Fruit fly (Drosophila melanogaster) whole organism: ENCODE data around the gene Larp4B.
A peak's percentile ranks its signal among the peaks of the same experiment; 100 is the strongest.

Experiments used
- CG8478 ChIP-seq: fragments of >200 bp; optimal IDR thresholded peaks from 2 replicates; lab custom pipeline; 2018; ENCODE audit warnings: inconsistent platforms
- Dll ChIP-seq: fragments of >200 bp; optimal IDR thresholded peaks from 2 replicates; lab custom pipeline; 2017
- EcR ChIP-seq, 2 experiments: fragments of >200 bp; optimal IDR thresholded peaks; 2 replicates each; lab custom pipeline; 2017; ENCODE audit warnings: missing biosample characterization in 2 of 2, missing genetic modification characterization in 2 of 2, missing genetic modification reagents in 2 of 2
- pan ChIP-seq: fragments of >200 bp; optimal IDR thresholded peaks from 2 replicates; lab custom pipeline; 2017
- psq ChIP-seq: fragments of >200 bp; optimal IDR thresholded peaks from 2 replicates; lab custom pipeline; 2017
- usp ChIP-seq: fragments of >200 bp; optimal IDR thresholded peaks from 2 replicates; lab custom pipeline; 2017; ENCODE audit warnings: missing biosample characterization, missing genetic modification characterization, mixed read lengths

Larp4B gene

DNA sequence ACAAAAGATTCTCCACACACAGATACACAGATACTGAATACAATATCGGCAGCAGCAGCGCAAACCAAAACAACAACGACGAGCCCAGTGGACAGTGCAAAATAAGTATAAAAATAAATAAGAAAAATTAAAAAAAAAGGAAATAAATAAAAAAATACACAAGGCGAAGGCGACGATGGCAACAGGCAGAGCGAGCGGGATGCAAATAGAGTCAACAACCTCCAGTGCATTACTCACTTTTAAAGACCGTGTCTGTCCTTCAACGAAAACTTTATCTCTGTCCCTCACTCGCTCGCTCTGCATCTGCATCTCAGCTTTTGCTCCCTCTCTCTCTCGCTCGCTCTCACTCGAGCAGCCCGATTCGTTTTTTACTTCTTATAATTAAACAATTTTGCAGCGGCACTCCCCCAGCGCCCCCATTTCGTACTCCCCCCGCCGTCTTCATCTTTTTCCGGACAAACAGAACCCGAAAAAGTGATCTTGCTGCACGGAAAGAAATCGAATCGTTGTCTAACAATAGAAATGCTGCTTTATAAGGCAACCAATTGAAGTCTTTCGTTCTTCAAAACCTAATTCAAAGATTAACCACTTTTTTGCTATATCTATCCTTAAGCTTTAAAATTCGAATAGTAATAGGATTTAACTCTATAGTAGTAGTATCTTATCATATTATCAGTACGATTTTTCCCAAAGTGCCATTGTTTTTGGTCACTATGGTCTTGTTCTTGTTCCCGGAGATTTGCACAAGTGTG is 21.9 kb downstream of the Larp4B start:
- no peak for TF ChIP-seq CG8478 (lab: Kevin White, UChicago)
- no peak for TF ChIP-seq pan (lab: Kevin White, UChicago)
- peak; percentile 69 for TF ChIP-seq Dll (lab: Kevin White, UChicago)
- no peak for TF ChIP-seq usp (GFP tag; lab: Kevin White, UChicago)
- TF ChIP-seq psq (lab: Kevin White, UChicago), result no peak
- TF ChIP-seq EcR (GFP tag; optimal IDR thresholded peaks at IDR 0.05; lab: Kevin White, UChicago), result peak; percentile 87 to 93

- TF ChIP-seq EcR (GFP tag; optimal IDR thresholded peaks at IDR 0.05; lab: Kevin White, UChicago) (peak; percentile 66 to 92), usp (GFP tag; lab: Kevin White, UChicago) (no peak), CG8478 (lab: Kevin White, UChicago) (peak; percentile 57), Dll (lab: Kevin White, UChicago) (peak; percentile 24), psq (lab: Kevin White, UChicago) (no peak), pan (lab: Kevin White, UChicago) (no peak)
These were observed 22.8 kb downstream of the Larp4B start, which contains the start of gene CG43389 for dm6 chr3L:3247130-3248065. Gene CG43389, plus strand, starts transcription at chr3L:3248015.

DNA sequence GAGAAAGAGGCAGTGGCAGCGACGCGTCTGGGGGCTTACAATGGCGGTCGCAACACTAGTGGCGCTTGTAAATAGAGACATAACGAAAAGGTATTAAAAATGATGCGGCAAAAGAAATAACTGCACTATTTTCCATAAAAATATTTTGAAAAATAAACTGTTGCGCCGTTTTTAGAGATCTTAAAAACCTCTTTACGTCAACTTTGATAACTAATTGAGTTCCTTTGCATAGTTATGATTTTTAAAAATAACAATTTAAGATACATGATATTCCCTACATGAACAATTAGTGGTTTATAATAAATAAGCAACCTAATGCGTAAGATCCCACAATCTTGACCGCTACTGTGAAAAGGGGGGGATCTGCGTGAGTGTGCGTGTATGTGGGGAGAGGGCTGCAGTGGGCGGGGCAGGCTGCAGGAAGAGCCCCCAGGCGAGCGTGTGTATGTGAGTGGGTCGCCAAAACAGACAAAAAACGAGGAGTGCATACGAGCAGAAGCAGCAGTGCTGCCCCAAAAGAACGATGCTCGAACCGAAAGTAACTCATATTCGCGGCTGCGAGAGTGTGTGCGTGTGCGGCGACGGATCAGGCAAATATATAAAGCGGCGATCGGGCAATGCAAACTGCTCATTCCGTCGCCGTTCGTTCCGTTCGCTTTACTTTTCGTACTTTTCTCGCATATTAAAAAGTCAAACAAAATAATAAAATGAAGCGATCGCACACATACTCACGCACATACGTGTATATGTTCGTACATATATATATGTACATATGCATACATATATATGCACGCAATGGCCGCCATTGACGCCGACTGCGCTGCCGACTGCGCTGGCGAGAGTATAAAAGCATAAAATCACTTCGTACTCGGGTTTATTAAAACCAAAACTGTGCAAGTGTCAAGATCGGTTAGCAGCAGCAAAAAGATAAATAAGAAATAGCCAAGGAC is 24.4 kb downstream of the Larp4B start:
- TF ChIP-seq usp (GFP tag; lab: Kevin White, UChicago), result no peak
- TF ChIP-seq CG8478 (lab: Kevin White, UChicago), result no peak
- TF ChIP-seq psq (lab: Kevin White, UChicago), result no peak
- TF ChIP-seq EcR (GFP tag; optimal IDR thresholded peaks at IDR 0.05; lab: Kevin White, UChicago), result no peak
- no peak for TF ChIP-seq pan (lab: Kevin White, UChicago)
- TF ChIP-seq Dll (lab: Kevin White, UChicago), result no peak

DNA sequence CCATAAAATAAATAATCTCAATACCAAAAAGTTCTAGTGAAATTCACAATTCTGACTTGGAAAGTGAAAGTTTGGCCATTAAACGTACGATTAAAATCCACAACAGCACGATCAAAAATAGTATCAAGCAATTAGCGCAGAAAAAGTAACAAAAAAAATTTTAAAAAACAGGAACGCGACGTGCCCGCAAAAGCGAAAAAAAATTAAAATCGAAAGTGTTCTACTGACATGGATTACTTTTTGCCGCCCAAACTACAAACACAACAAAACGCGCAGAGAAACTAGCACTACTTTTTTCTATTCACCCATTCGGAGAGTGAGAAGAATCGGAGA is 25.0 kb downstream of the Larp4B start:
- TF ChIP-seq pan (lab: Kevin White, UChicago), result no peak
- TF ChIP-seq psq (lab: Kevin White, UChicago), result no peak
- TF ChIP-seq CG8478 (lab: Kevin White, UChicago), result no peak
- no peak for TF ChIP-seq EcR (GFP tag; optimal IDR thresholded peaks at IDR 0.05; lab: Kevin White, UChicago)
- TF ChIP-seq usp (GFP tag; lab: Kevin White, UChicago), result no peak
- no peak for TF ChIP-seq Dll (lab: Kevin White, UChicago)

DNA sequence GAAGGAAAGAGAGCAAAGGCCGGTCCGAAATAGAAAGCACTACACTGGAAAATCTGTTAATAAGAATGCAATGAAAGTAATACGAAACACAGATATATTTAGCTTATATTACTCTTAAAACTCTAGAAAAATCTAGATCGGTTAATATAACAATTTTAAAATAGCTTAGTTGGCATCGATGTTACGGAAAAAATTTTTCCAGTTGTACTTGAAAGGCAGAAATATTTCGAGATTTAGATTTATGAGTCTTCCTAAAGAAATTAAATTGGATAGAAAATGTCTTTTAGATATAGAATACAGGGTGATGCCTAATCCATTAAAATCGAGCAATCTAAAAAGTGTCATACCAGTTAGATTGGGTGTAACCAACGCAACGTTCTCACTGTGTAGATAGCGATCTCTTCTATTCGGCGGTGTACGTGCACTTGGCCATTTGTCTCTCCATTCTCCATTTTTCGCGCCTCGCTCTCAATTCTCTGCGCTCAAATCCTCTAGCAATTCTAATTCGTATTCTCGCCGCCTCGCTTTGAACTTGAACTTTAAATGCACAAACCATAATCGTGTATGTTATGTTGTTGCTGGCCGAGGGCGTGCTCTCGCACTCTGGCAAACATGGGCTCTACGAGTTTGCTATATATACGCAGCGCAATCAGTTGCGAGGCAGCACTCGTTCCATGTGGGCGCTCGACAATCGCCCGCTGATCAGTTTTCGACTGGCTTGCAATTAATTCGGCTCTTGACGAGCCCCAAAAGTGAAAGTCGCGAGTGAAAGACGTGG is 25.5 kb downstream of the Larp4B start:
- no peak for TF ChIP-seq usp (GFP tag; lab: Kevin White, UChicago)
- no peak for TF ChIP-seq pan (lab: Kevin White, UChicago)
- TF ChIP-seq Dll (lab: Kevin White, UChicago), result no peak
- TF ChIP-seq CG8478 (lab: Kevin White, UChicago), result no peak
- TF ChIP-seq EcR (GFP tag; optimal IDR thresholded peaks at IDR 0.05; lab: Kevin White, UChicago), result no peak
- no peak for TF ChIP-seq psq (lab: Kevin White, UChicago)

DNA sequence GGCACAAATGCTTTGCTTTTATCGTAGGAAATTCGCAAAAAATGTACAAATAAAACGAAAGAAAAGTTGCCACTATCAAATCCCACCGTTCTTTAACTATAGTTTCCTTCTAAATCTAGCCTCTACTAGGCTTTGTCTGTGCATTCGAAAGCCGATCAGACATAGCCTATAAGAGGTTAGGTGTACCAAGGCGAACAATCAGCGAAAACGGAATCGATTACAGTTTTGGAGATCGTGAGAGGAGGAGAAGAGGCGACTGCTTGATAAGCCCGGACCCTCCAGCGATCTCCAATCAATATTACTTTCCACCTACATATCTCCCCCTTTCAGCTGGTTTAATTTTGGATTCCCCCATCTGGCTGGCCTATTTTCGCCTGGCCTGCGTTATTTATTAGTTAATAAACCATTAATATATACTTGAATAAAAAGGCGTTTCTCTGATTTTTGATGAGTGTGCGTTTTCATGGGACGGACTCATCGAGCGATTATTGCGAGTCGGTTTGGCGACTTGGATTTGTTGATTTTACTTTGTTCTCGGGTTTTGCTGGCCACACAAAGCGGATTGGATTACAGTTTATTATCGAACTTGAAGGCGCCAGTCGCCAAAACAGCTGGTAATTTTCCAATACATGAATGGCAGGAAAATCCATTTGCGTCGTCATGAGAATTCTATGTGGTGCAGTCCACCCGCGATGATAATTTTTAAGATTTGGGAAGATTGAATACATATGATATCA is 26.5 kb downstream of the Larp4B start:
- no peak for TF ChIP-seq usp (GFP tag; lab: Kevin White, UChicago)
- no peak for TF ChIP-seq CG8478 (lab: Kevin White, UChicago)
- TF ChIP-seq pan (lab: Kevin White, UChicago), result no peak
- TF ChIP-seq psq (lab: Kevin White, UChicago), result no peak
- TF ChIP-seq Dll (lab: Kevin White, UChicago), result no peak
- TF ChIP-seq EcR (GFP tag; optimal IDR thresholded peaks at IDR 0.05; lab: Kevin White, UChicago), result no peak

DNA sequence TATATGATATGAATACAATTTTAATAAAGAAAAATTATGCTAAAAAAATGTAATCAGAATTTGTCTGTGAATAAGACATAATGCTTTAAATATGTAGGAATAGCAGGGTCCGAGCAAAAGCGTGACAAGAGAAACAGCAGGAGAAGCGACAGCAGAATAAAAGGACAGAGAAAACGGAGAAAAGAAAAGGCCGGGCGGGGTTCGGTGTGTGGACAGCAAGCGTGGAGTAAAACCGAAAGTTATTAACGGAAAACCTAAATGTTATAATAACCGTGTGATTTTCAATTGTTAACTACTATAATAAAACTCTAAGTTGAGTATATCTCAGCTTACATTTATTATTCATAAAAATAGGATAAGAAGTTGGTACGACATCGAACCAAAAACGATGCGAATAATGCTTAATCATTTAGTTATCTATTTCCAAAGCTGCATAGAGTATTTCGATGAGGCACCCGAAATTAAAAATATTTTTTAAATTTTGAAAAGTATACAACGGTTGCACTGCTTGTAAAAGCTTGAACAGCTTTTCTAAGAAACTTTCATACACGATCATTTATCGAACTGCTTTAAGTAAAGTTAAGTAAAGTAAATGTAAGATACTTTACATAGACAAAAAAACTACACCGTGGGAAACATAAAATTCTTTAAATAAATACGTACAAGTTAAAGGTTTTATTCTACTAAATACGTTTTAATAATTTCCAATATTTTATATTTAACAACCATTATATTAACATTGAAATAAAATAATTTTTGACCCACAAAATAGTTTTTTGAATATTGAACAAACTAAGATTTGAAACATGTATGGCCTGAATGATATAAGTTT is 27.2 kb downstream of the Larp4B start:
- no peak for TF ChIP-seq usp (GFP tag; lab: Kevin White, UChicago)
- TF ChIP-seq psq (lab: Kevin White, UChicago), result no peak
- no peak for TF ChIP-seq CG8478 (lab: Kevin White, UChicago)
- no peak for TF ChIP-seq pan (lab: Kevin White, UChicago)
- no peak for TF ChIP-seq EcR (GFP tag; optimal IDR thresholded peaks at IDR 0.05; lab: Kevin White, UChicago)
- no peak for TF ChIP-seq Dll (lab: Kevin White, UChicago)

DNA sequence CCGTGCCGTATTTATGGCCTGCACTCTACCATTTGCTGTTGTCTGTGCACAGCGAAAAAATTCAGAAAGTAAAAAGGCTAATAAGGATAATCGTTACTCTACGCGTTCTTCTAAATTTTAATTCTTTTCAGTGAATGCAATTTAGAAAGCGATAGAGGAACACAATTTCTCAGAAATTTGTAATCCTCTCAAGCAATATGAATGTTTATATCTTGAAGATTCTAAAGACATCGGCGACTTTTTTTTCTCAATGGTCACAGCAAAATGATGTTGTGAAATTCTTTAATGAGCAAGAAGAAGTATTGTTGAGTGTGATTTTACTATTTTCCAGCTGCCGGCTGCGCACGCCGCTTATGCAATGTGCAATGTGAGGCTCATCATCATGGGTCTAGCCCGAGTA is 28.2 kb downstream of the Larp4B start:
- TF ChIP-seq psq (lab: Kevin White, UChicago) (no peak), CG8478 (lab: Kevin White, UChicago) (no peak), EcR (GFP tag; optimal IDR thresholded peaks at IDR 0.05; lab: Kevin White, UChicago) (no peak), Dll (lab: Kevin White, UChicago) (no peak)
